Worm (Caenorhabditis elegans) whole organism, mixed stage, embryonic: ENCODE measurements around the gene tbh-1.

Source experiments
- M03D4.4 ChIP-seq: sonication (generic microtip); optimal IDR thresholded peaks from 2 replicates; lab custom pipeline; 2017; ENCODE audit warnings: mild to moderate bottlenecking, missing genetic modification characterization, missing compliant biosample characterization
- bed-3 ChIP-seq: fragments of 200-800 bp; sonication (Bioruptor generic); optimal IDR thresholded peaks from 3 replicates; lab custom pipeline; 2018; ENCODE audit warnings: mild to moderate bottlenecking, missing genetic modification characterization, moderate library complexity, missing compliant biosample characterization
- blmp-1 ChIP-seq: fragments of 150-350 bp; optimal IDR thresholded peaks from 2 replicates; lab custom pipeline; 2014; ENCODE audit warnings: missing biosample characterization, missing genetic modification characterization
- ceh-43 ChIP-seq: fragments of 200-800 bp; sonication (Bioruptor generic); optimal IDR thresholded peaks from 2 replicates; lab custom pipeline; 2018; ENCODE audit warnings: mild to moderate bottlenecking, missing genetic modification characterization, moderate library complexity, missing compliant biosample characterization
- ces-1 ChIP-seq: fragments of 150-350 bp; optimal IDR thresholded peaks from 2 replicates; lab custom pipeline; 2014; ENCODE audit warnings: missing biosample characterization, missing genetic modification reagents, missing genetic modification characterization
- cnd-1 ChIP-seq: fragments of 200-800 bp; sonication (Bioruptor generic); optimal IDR thresholded peaks from 2 replicates; lab custom pipeline; 2018; ENCODE audit warnings: mild to moderate bottlenecking, missing genetic modification characterization, missing compliant biosample characterization
- drap-1 ChIP-seq: fragments of 200-800 bp; sonication (Bioruptor generic); optimal IDR thresholded peaks from 3 replicates; lab custom pipeline; 2018; ENCODE audit warnings: mild to moderate bottlenecking, missing genetic modification characterization, missing compliant biosample characterization
- elt-3 ChIP-seq: fragments of 150-350 bp; optimal IDR thresholded peaks from 2 replicates; lab custom pipeline; 2014; ENCODE audit warnings: missing biosample characterization, missing genetic modification characterization
- flh-1 ChIP-seq: fragments of 200-800 bp; sonication (Bioruptor generic); optimal IDR thresholded peaks from 2 replicates; lab custom pipeline; 2018; ENCODE audit warnings: mild to moderate bottlenecking, missing genetic modification characterization, moderate library complexity, missing compliant biosample characterization
- hlh-1 ChIP-seq: fragments of 150-350 bp; optimal IDR thresholded peaks from 2 replicates; lab custom pipeline; 2014; ENCODE audit warnings: missing biosample characterization, missing genetic modification reagents, missing genetic modification characterization
- lin-13 ChIP-seq: fragments of 150-350 bp; optimal IDR thresholded peaks from 2 replicates; lab custom pipeline; 2014; ENCODE audit warnings: missing biosample characterization, missing genetic modification characterization
- lin-32 ChIP-seq: fragments of 200-800 bp; sonication (Bioruptor generic); optimal IDR thresholded peaks from 2 replicates; lab custom pipeline; 2018; ENCODE audit warnings: mild to moderate bottlenecking, missing genetic modification characterization, missing compliant biosample characterization
- mab-5 ChIP-seq: fragments of 150-350 bp; optimal IDR thresholded peaks from 2 replicates; lab custom pipeline; 2014; ENCODE audit warnings: missing biosample characterization, missing genetic modification characterization
- mep-1 ChIP-seq: fragments of 150-350 bp; optimal IDR thresholded peaks from 2 replicates; lab custom pipeline; 2017; ENCODE audit warnings: missing biosample characterization, missing genetic modification reagents, missing genetic modification characterization, inconsistent platforms
- mls-2 ChIP-seq: sonication (generic microtip); optimal IDR thresholded peaks from 2 replicates; lab custom pipeline; 2016; ENCODE audit warnings: mild to moderate bottlenecking, missing genetic modification characterization, moderate library complexity, missing compliant biosample characterization
- nhr-12 ChIP-seq: fragments of 150-350 bp; optimal IDR thresholded peaks from 2 replicates; lab custom pipeline; 2014; ENCODE audit warnings: missing biosample characterization, missing genetic modification characterization
- nhr-2 ChIP-seq: fragments of 150-350 bp; optimal IDR thresholded peaks from 2 replicates; lab custom pipeline; 2014; ENCODE audit warnings: missing biosample characterization, missing genetic modification characterization
- nhr-237 ChIP-seq: fragments of 150-350 bp; optimal IDR thresholded peaks from 2 replicates; lab custom pipeline; 2014; ENCODE audit warnings: missing biosample characterization, missing genetic modification characterization
- nhr-28 ChIP-seq: fragments of 150-350 bp; optimal IDR thresholded peaks from 2 replicates; lab custom pipeline; 2014; ENCODE audit warnings: missing biosample characterization, missing genetic modification characterization
- nhr-76 ChIP-seq: sonication (generic microtip); optimal IDR thresholded peaks from 2 replicates; lab custom pipeline; 2017; ENCODE audit warnings: missing biosample characterization, missing genetic modification characterization
- pha-4 ChIP-seq: fragments of 150-350 bp; optimal IDR thresholded peaks from 2 replicates; lab custom pipeline; 2018; ENCODE audit warnings: missing biosample characterization, missing genetic modification reagents, missing genetic modification characterization
- sem-2 ChIP-seq: fragments of 200-800 bp; sonication (Bioruptor generic); optimal IDR thresholded peaks from 2 replicates; lab custom pipeline; 2018; ENCODE audit warnings: mild to moderate bottlenecking, missing genetic modification characterization, missing compliant biosample characterization
- snpc-4 ChIP-seq: fragments of 150-350 bp; optimal IDR thresholded peaks from 2 replicates; lab custom pipeline; 2014; ENCODE audit warnings: missing biosample characterization, missing genetic modification characterization
- sptf-1 ChIP-seq: sonication (generic microtip); optimal IDR thresholded peaks from 2 replicates; lab custom pipeline; 2017; ENCODE audit warnings: mild to moderate bottlenecking, missing genetic modification characterization, moderate library complexity, missing compliant biosample characterization
- tbx-8 ChIP-seq: fragments of 200-800 bp; sonication (Bioruptor generic); optimal IDR thresholded peaks from 2 replicates; lab custom pipeline; 2018; ENCODE audit warnings: mild to moderate bottlenecking, missing genetic modification characterization, moderate library complexity, missing compliant biosample characterization
- unc-120 ChIP-seq: sonication (generic microtip); optimal IDR thresholded peaks from 2 replicates; lab custom pipeline; 2017; ENCODE audit warnings: missing genetic modification characterization, missing compliant biosample characterization; ENCODE audit not compliant: poor library complexity, severe bottlenecking
- unc-62 ChIP-seq: fragments of 150-350 bp; optimal IDR thresholded peaks from 2 replicates; lab custom pipeline; 2014; ENCODE audit warnings: missing biosample characterization, missing genetic modification reagents, missing genetic modification characterization
- zip-8 ChIP-seq: fragments of 150-350 bp; optimal IDR thresholded peaks from 2 replicates; lab custom pipeline; 2014; ENCODE audit warnings: missing biosample characterization, missing genetic modification characterization

tbh-1 gene

DNA sequence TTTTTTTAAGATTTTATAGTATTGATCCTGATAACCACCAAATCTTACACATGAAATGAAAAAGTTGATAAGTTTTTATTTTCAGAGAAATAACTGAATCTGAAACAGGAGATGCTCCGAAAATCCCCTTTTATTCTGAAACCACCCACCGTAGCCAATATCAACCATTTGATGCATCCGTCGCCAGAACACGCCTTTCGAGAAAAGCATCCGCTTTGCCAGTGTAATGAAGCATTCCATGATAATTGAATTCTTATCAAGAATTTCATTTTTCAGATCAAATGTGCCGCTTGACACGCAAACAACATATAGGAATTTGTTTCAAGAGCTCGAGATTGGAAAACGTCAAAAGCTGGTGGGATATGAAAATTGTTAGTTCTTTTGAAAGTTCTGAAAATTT is at the start of gene tbh-1:
Gene tbh-1 (minus strand): TSS at position 101 of the 400 bp plus-strand sequence.
- TF ChIP-seq nhr-2 = no peak
- TF ChIP-seq mab-5 = no peak
- TF ChIP-seq elt-3 = no peak
- no peak for TF ChIP-seq nhr-237 (tag; lab: Kevin White, UChicago)

DNA sequence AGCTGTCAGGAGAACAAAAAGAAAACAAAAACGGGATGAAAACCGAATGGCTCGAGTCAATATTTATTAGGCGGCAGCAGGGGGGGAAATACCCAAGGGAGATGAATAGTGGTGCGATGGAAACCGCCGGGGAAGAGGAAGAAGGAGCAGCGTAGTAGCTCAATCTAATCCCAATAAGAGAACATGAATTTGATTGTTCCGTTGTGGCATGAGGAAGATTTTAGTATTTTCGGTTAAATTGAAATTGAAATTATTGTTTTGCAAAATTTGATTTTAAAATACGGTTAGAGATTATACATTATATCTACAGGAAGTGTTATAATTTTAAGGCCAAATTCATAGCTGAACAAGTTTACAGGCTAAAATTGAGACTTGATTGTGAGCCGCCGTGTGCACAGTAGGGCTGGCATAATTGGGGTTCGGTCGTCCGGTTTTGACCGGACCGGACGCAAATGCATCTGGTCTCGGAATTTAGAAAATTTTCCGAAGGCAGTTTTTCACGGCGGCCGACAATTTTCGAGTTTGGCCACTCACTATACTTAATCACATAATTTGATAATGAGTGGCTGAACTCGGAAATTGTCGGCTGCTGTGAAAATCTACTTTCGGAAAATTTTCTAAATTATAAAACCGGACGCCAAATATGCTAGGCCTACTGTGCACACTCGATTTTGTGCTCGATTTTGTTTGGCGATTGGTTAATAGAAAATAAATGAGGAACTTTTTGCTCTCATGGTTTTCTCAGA is 47.5 kb upstream of the tbh-1 start:
- TF ChIP-seq nhr-76 (tag; lab: Kevin White, UChicago) = no peak
- TF ChIP-seq snpc-4 (tag; lab: Kevin White, UChicago) = no peak
- no peak for TF ChIP-seq mls-2 (tag; lab: Kevin White, UChicago)
- peak; percentile 80 for TF ChIP-seq ces-1 (GFP tag; lab: Kevin White, UChicago)
- no peak for TF ChIP-seq tbx-8 (GFP tag; lab: Kevin White, UChicago)
- TF ChIP-seq ceh-43 = no peak

DNA sequence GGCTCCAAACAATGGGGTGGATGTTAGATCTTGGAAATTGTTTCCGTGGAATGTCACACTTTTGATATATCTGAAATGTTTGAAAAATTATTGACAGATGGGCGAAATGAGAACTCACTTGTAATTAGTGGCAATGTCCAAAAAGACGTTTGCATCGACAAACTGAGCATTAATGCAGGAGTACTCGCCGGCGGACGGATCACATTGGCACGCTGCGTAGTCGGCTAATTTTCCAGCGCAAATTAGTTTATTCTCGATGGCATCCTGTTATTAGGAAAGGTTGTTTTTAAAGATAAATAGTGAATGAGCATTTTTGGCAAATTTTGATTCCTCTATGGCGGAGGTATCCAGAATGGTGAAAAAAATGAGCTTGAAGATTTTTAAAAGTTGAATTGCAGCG is 46.1 kb upstream of the tbh-1 start:
- no peak for TF ChIP-seq cnd-1 (tag; lab: Kevin White, UChicago)
- no peak for TF ChIP-seq sem-2 (GFP tag; lab: Kevin White, UChicago)
- no peak for TF ChIP-seq mep-1
- TF ChIP-seq unc-120 (tag; lab: Kevin White, UChicago) = no peak
- TF ChIP-seq bed-3 (GFP tag; lab: Kevin White, UChicago) = no peak
- no peak for TF ChIP-seq lin-13 (tag; lab: Kevin White, UChicago)
- no peak for TF ChIP-seq hlh-1 (tag; lab: Kevin White, UChicago)
- TF ChIP-seq ces-1 (GFP tag; lab: Kevin White, UChicago) = peak; percentile 71

DNA sequence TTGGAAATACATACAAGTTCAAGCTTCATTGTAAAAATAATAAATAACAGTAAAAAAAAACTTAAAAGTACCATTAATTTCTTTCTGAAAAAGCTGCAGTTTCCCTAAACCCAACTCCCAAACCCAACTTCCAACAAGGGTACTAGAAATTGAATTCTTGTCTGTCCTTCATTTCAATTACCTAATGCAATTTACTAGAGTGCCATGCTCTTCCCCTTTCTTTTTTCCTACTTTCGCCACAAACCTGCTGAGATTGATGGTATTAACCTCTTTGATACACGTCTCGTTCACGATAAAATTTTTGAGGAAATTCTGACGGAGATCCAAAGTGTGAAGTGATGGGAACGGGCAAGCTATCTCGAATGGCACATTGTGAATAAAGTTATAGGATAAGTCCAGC is 43.2 kb upstream of the tbh-1 start:
- TF ChIP-seq nhr-12 = no peak
- peak; percentile 93 for TF ChIP-seq ces-1 (GFP tag; lab: Kevin White, UChicago)
- TF ChIP-seq, all 35 proteins: peak for 1

DNA sequence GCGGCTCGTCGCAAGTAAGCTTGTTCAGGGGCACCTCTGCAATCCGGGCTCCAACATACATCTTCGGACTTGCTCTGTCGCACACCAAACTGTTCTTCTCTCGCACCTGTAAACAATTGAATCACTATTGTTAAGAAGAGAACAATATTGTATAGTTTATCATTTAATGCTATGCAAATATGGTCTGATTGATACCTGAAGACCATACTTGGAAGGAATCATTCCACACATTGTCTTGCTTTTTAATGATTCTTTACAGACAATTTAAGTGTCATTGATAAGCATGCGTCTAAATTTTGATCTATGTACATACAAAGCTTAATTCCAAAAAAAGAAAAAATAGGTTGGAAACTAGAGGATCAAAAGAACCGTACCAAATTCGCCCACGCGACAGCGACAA is 42.2 kb upstream of the tbh-1 start:
- TF ChIP-seq drap-1 (GFP tag; lab: Kevin White, UChicago) (no peak), lin-32 (GFP tag; lab: Kevin White, UChicago) (no peak), nhr-237 (tag; lab: Kevin White, UChicago) (no peak), blmp-1 (tag; lab: Kevin White, UChicago) (no peak), elt-3 (no peak), unc-120 (tag; lab: Kevin White, UChicago) (no peak), nhr-2 (no peak), tbx-8 (GFP tag; lab: Kevin White, UChicago) (no peak), M03D4.4 (tag; lab: Kevin White, UChicago) (no peak), unc-62 (GFP tag; lab: Kevin White, UChicago) (no peak), mab-5 (no peak), ces-1 (GFP tag; lab: Kevin White, UChicago) (no peak), pha-4 (tag; lab: Kevin White, UChicago) (no peak), nhr-28 (no peak), mls-2 (tag; lab: Kevin White, UChicago) (no peak), flh-1 (GFP tag; lab: Kevin White, UChicago) (no peak), nhr-12 (no peak), nhr-76 (tag; lab: Kevin White, UChicago) (no peak), sptf-1 (tag; lab: Kevin White, UChicago) (no peak)

DNA sequence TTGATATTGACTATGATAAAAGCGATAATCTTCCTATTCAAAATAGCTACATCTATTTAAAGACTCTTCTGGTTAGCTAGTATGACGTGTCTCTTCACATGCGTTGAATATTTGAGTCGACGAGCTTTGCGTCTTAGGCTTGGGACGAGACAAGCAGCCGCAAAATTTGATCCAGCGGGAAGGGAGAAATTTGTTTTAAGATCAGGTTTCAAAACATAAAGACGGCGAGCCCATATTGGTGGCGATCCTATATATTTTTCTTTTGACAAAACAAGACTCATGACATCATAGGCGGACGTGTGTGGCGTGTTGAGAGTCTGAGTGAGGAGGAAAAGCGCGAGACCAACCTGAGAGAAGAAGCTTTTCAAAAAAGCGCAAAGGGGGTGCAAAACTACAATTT is 40.8 kb upstream of the tbh-1 start:
- no peak for TF ChIP-seq hlh-1 (tag; lab: Kevin White, UChicago)
- TF ChIP-seq cnd-1 (tag; lab: Kevin White, UChicago) = no peak
- TF ChIP-seq elt-3 = no peak
- no peak for TF ChIP-seq M03D4.4 (tag; lab: Kevin White, UChicago)
- no peak for TF ChIP-seq mab-5

DNA sequence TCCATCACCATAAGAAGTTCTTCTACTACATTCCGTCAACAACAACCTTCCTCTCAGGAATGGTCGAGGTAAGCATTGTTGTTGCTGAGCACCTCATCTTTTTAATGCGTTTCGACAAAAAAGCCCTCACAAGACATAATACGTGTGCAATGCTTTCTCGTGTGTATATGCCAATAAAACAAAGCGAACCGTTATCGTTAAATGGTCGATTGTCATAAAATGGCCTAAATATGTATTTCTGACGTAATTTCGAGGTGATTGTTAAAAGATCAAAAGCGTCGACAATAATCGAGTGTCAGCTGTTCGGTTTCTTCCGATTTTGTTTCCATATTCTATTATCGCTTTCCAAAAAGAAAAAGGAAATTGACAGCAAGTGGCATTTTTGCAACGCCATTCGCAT is 40.0 kb upstream of the tbh-1 start:
- TF ChIP-seq zip-8 (tag; lab: Kevin White, UChicago) (peak; percentile 27), lin-32 (GFP tag; lab: Kevin White, UChicago) (no peak)
- TF ChIP-seq, all 35 proteins: peak for 1
